Worm (Caenorhabditis elegans) whole organism, young adult: ENCODE results near the gene K01G5.10.

ENCODE experiments used
- F57A8.1 ChIP-seq: fragments of 200-800 bp; sonication (Bioruptor generic); optimal IDR thresholded peaks from 2 replicates; lab custom pipeline; 2018; ENCODE audit warnings: mild to moderate bottlenecking, missing genetic modification characterization, moderate library complexity, missing compliant biosample characterization
- xnd-1 ChIP-seq: sonication (generic microtip); optimal IDR thresholded peaks from 2 replicates; lab custom pipeline; 2016; ENCODE audit warnings: missing genotype, missing genetic modification reagents, missing genetic modification characterization, missing compliant biosample characterization
- zim-3 ChIP-seq: sonication (generic microtip); optimal IDR thresholded peaks from 2 replicates; lab custom pipeline; 2017; ENCODE audit warnings: mild to moderate bottlenecking, missing genetic modification characterization, moderate library complexity, missing compliant biosample characterization

DNA sequence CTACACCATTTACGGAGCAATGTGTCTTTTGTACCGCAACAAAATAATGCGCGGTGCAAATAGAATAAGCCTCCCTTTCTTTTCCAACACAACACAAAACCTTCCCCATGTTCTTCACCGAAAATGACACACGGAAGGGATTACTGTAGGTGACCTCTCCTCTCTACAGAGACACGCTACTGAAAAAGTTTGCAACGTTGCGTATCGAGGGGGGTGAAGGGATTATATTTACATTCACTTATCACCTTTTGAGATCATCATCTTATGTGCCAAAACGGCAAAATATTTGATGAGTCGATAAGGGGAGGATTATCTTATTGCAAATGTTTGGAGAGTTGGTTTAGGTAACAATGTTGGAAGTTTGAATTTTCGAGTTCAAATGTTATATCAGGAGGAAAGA, 24.7 kb upstream of the K01G5.10 start:
- no peak for TF ChIP-seq zim-3 (tag; lab: Kevin White, UChicago)
- TF ChIP-seq xnd-1: no peak
- no peak for TF ChIP-seq F57A8.1
